Fruit fly (Drosophila melanogaster) whole organism, wandering third instar larva: ENCODE data around the gene SclA.

Experiments used
- Dif ChIP-seq: fragments of 200-275, 200-300 bp; sonication (Bioruptor generic); optimal IDR thresholded peaks from 2 replicates; lab custom pipeline; 2018; ENCODE audit warnings: missing biosample characterization, missing genetic modification characterization; ENCODE audit not compliant: partially characterized antibody
- Mio ChIP-seq: sonication (Bioruptor generic); optimal IDR thresholded peaks from 2 replicates; lab custom pipeline; 2016; ENCODE audit warnings: missing biosample characterization, missing genetic modification characterization
- Myc ChIP-seq: fragments of >200 bp; optimal IDR thresholded peaks from 2 replicates; lab custom pipeline; 2017
- br ChIP-seq: fragments of 200-800 bp; sonication (Bioruptor generic); optimal IDR thresholded peaks from 2 replicates; lab custom pipeline; 2016; ENCODE audit warnings: missing biosample characterization, missing genetic modification characterization
- brk ChIP-seq: fragments of 200-800 bp; sonication (Bioruptor generic); optimal IDR thresholded peaks from 2 replicates; lab custom pipeline; 2016; ENCODE audit warnings: missing biosample characterization, mild to moderate bottlenecking, missing genetic modification characterization
- usp ChIP-seq: fragments of >200 bp; optimal IDR thresholded peaks from 2 replicates; lab custom pipeline; 2017; ENCODE audit warnings: missing biosample characterization, missing genetic modification characterization
- woc ChIP-seq: sonication (Bioruptor generic); optimal IDR thresholded peaks from 2 replicates; lab custom pipeline; 2016; ENCODE audit warnings: missing biosample characterization, mild to moderate bottlenecking, missing genetic modification characterization

DNA sequence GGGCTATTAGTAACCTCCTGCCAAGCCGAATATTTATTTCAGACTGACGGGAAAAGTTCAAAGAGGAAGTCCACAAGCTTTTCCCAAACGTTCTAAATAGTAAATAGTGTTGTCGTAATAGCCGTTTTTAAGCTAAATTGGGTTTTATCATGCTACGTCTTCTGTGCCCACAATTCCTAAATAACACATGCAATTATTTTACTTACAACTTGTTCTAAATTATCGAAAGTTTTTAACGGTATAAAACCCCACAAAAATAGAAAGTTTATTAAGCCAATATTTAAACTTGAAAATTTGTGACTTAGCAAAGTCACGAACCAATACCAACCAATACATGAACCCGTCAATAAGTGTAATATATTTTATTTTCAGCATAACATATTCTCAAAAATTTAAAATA, 10.9 kb downstream of the SclA start, which contains the start of gene CG13284:
- TF ChIP-seq Dif (GFP tag; lab: Kevin White, UChicago) (no peak), brk (GFP tag; lab: Kevin White, UChicago) (no peak), usp (GFP tag; lab: Kevin White, UChicago) (no peak), br (GFP tag; lab: Kevin White, UChicago) (no peak), woc (GFP tag; lab: Kevin White, UChicago) (no peak), Myc (lab: Kevin White, UChicago) (no peak), Mio (GFP tag; lab: Kevin White, UChicago) (no peak)
